Worm (Caenorhabditis elegans) whole organism, late embryonic: ENCODE data around the gene ceh-60.

Source experiments
- K02D7.2 ChIP-seq: sonication (generic microtip); optimal IDR thresholded peaks from 2 replicates; lab custom pipeline; 2017; ENCODE audit warnings: mild to moderate bottlenecking, missing genetic modification characterization, missing compliant biosample characterization
- T23F11.4 ChIP-seq: fragments of 200-800 bp; sonication (Bioruptor generic); optimal IDR thresholded peaks from 2 replicates; lab custom pipeline; 2018; ENCODE audit warnings: mild to moderate bottlenecking, missing genetic modification characterization, missing compliant biosample characterization
- ama-1 ChIP-seq: fragments of 150-350 bp; optimal IDR thresholded peaks from 2 replicates; lab custom pipeline; 2014
- ceh-30 ChIP-seq: fragments of 150-350 bp; optimal IDR thresholded peaks from 2 replicates; lab custom pipeline; 2014; ENCODE audit warnings: missing biosample characterization, missing genetic modification characterization
- ceh-34 ChIP-seq: sonication (generic microtip); optimal IDR thresholded peaks from 2 replicates; lab custom pipeline; 2016; ENCODE audit warnings: mild to moderate bottlenecking, missing genetic modification characterization, missing compliant biosample characterization
- che-1 ChIP-seq: sonication (generic microtip); optimal IDR thresholded peaks from 2 replicates; lab custom pipeline; 2016; ENCODE audit warnings: mild to moderate bottlenecking, missing genetic modification characterization, missing compliant biosample characterization
- eyg-1 ChIP-seq: sonication (generic microtip); optimal IDR thresholded peaks from 2 replicates; lab custom pipeline; 2016; ENCODE audit warnings: missing genotype, missing genetic modification characterization, missing compliant biosample characterization
- gmeb-2 ChIP-seq: sonication (generic microtip); optimal IDR thresholded peaks from 2 replicates; lab custom pipeline; 2016; ENCODE audit warnings: missing genetic modification characterization, inconsistent platforms, missing compliant biosample characterization
- nhr-11 ChIP-seq: fragments of 150-350 bp; optimal IDR thresholded peaks from 2 replicates; lab custom pipeline; 2014; ENCODE audit warnings: missing biosample characterization, missing genetic modification characterization
- pha-4 ChIP-seq: fragments of 150-350 bp; optimal IDR thresholded peaks from 2 replicates; lab custom pipeline; 2018; ENCODE audit warnings: missing biosample characterization, missing genetic modification reagents, missing genetic modification characterization
- sox-4 ChIP-seq: sonication (generic microtip); optimal IDR thresholded peaks from 2 replicates; lab custom pipeline; 2017; ENCODE audit warnings: mild to moderate bottlenecking, missing genetic modification characterization, inconsistent platforms, missing compliant biosample characterization
- unc-86 ChIP-seq: sonication (generic microtip); optimal IDR thresholded peaks from 2 replicates; lab custom pipeline; 2016; ENCODE audit warnings: missing genetic modification characterization, missing compliant biosample characterization

DNA sequence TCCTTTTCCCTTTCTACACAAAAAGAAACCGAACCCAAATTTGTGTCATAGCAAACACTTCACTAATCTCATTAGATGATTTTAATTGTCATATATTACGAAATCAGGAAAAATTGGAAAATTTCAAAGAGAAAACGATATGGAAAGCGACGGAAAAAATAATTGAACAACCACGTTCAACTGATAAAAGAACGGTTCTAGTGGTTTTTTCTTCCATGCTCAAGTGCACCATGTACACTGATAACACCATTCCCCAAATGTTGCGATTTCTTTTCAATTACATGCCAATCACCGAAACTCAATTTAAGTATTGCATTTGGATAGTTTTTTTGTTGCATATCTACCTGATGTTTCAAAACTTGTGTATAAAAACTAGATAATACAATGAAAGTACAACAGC lies 645 bp upstream of the ceh-60 start:
- TF ChIP-seq che-1 (tag; lab: Kevin White, UChicago): no peak
- no peak for TF ChIP-seq nhr-11
- no peak for TF ChIP-seq unc-86
- no peak for TF ChIP-seq ama-1 (lab: Kevin White, UChicago)
- no peak for TF ChIP-seq ceh-34
- no peak for TF ChIP-seq K02D7.2 (tag; lab: Kevin White, UChicago)
- no peak for TF ChIP-seq gmeb-2 (tag; lab: Kevin White, UChicago)
- no peak for TF ChIP-seq sox-4 (tag; lab: Kevin White, UChicago)
- TF ChIP-seq T23F11.4: no peak
- no peak for TF ChIP-seq ceh-30
- no peak for TF ChIP-seq eyg-1 (tag; lab: Kevin White, UChicago)
- no peak for TF ChIP-seq pha-4 (tag; lab: Kevin White, UChicago)
